Worm (Caenorhabditis elegans): ENCODE results near the gene spe-49.

DNA sequence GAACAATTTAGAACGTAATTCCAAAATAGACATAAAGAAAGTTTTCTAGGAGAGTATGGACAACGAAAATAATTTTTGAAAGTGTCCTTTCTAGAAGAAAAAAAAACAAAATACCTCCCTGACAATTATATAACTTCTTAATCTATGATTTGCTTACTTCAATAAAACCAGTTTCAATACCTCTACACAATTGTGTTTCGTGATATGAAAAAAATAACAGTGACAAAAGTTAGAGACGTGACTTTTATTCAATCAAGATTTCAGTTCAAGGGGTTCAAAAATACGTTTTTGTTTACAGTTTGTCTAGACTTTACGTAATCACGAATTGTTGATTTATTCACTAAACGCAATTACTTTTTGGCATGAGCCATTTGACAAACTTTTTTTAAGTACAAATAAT, 40.1 kb downstream of the spe-49 start:
- no peak for TF ChIP-seq mep-1 (tag; optimal IDR thresholded peaks at IDR 0.05)
- TF ChIP-seq nhr-76 (tag; optimal IDR thresholded peaks at IDR 0.05) = no peak
- TF ChIP-seq pha-4 (tag; optimal IDR thresholded peaks at IDR 0.05) = no peak
- TF ChIP-seq nhr-12 (tag; optimal IDR thresholded peaks at IDR 0.05) = no peak
- no peak for TF ChIP-seq lsy-2 (tag; optimal IDR thresholded peaks at IDR 0.05)
- no peak for TF ChIP-seq blmp-1 (tag; optimal IDR thresholded peaks at IDR 0.05)
- TF ChIP-seq unc-39 (tag; optimal IDR thresholded peaks at IDR 0.05) = no peak
- no peak for TF ChIP-seq lin-13 (tag; optimal IDR thresholded peaks at IDR 0.05)
- no peak for TF ChIP-seq sptf-1 (tag; optimal IDR thresholded peaks at IDR 0.05)
- TF ChIP-seq unc-120 (tag; optimal IDR thresholded peaks at IDR 0.05; ENCODE audit: poor library complexity, severe bottlenecking) = no peak

Data from whole organism, mixed stage, embryonic.